Worm (Caenorhabditis elegans): ENCODE results near the gene nlp-80.
A peak's percentile ranks its signal among the peaks of the same experiment; 100 is the strongest.

nlp-80 gene

DNA sequence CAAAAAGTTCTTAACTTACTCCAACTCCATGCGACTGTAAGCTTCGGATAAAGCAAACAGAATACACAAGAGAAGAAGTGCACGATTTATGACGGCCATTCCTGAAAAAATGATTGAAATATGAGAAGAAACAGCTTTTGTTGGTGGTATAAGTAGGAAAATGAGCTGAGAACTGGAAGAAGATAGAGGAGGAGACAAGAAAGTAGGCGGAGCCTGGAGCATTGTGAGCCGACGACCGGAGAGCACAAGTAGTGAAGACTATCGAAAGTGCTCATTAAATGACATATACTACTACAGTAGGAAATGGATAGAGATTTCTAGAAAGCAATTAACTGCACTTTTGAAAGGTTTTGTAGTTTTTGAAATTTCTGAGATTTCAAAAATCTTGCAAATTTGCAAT, at the start of gene nlp-80:
TSS of gene nlp-80 (minus strand) at position 101 of the 400 bp plus-strand sequence.
- TF ChIP-seq sptf-1 (tag; optimal IDR thresholded peaks at IDR 0.05) = no peak
- TF ChIP-seq nhr-76 (tag; optimal IDR thresholded peaks at IDR 0.05) = no peak
- TF ChIP-seq elt-3 (tag; optimal IDR thresholded peaks at IDR 0.05) = no peak
- TF ChIP-seq nhr-237 (tag; optimal IDR thresholded peaks at IDR 0.05) = no peak
- TF ChIP-seq M03D4.4 (tag; optimal IDR thresholded peaks at IDR 0.05) = no peak
- TF ChIP-seq ces-1 (GFP tag; optimal IDR thresholded peaks at IDR 0.05) = no peak
- TF ChIP-seq bed-3 (GFP tag; optimal IDR thresholded peaks at IDR 0.05) = no peak
- TF ChIP-seq elt-1 (tag; optimal IDR thresholded peaks at IDR 0.05; ENCODE audit: borderline replicate concordance, insufficient read depth) = no peak
- no peak for TF ChIP-seq zip-8 (tag; optimal IDR thresholded peaks at IDR 0.05)
- TF ChIP-seq lin-13 (tag; optimal IDR thresholded peaks at IDR 0.05) = no peak
- TF ChIP-seq mab-5 (tag; optimal IDR thresholded peaks at IDR 0.05) = no peak

DNA sequence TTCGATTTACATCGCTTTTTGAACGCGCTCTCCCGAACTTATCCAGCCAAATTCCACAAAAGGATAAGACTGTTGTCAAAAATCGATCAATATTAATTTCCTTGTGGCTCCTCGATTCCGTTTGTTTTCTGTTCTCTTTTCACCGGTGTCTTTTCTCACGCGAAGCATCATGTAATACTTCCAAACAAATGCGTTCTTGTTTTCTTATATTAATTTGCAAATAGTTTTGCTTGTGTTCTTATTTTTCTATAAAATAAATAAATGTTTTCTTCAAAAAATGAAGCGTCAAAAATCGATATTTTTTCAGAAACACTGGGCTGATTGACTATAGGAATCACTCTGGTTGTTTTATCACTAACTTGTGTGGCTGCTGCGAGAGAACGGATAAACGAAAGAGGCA, 48.2 kb upstream of the nlp-80 start, which contains the start of gene math-33:
TSS of gene math-33 (plus strand) at position 301 of the 400 bp plus-strand sequence.
- TF ChIP-seq mls-2 (tag; optimal IDR thresholded peaks at IDR 0.05) (no peak), sptf-1 (tag; optimal IDR thresholded peaks at IDR 0.05) (no peak), mab-5 (tag; optimal IDR thresholded peaks at IDR 0.05) (no peak), hlh-1 (tag; optimal IDR thresholded peaks at IDR 0.05) (no peak), blmp-1 (tag; optimal IDR thresholded peaks at IDR 0.05) (no peak), ceh-39 (tag; optimal IDR thresholded peaks at IDR 0.05) (no peak), unc-120 (tag; optimal IDR thresholded peaks at IDR 0.05; ENCODE audit: poor library complexity, severe bottlenecking) (no peak), ztf-11 (tag; optimal IDR thresholded peaks at IDR 0.05) (no peak), ham-2 (GFP tag; optimal IDR thresholded peaks at IDR 0.05) (no peak), sem-2 (GFP tag; optimal IDR thresholded peaks at IDR 0.05) (no peak), M03D4.4 (tag; optimal IDR thresholded peaks at IDR 0.05) (no peak)

DNA sequence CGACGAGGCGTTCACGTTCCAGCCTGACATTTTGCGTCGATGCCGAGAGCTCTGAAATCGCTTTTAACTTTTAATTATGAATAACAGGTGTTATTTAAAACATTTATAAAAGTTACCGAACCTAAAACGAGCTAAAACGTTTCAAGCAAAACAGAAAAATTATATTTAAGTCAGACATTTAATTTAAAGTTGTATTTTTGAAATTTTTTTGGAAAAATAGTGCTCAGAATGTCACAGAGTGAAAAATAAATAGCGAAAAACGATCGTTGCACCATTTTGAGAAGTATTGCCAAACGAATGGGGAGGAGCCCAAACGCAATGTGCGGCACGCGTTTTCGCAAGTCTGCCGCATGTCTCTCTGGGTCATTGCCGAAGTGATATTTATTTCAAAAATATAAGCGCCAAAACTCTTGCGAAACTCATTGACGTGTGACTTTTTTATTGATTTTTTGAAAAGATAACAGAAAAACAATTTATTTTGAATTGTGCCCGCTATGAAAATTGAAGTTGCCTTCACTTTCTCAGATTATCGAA, 47.7 kb upstream of the nlp-80 start, which contains the start of gene erfa-3:
TSS of gene erfa-3 (minus strand) at position 51 of the 534 bp plus-strand sequence.
- TF ChIP-seq mep-1 (tag; optimal IDR thresholded peaks at IDR 0.05) (peak; percentile 68), blmp-1 (tag; optimal IDR thresholded peaks at IDR 0.05) (no peak), ces-1 (GFP tag; optimal IDR thresholded peaks at IDR 0.05) (peak; percentile 13), ceh-83 (GFP tag; optimal IDR thresholded peaks at IDR 0.05) (peak; percentile 88), mls-2 (tag; optimal IDR thresholded peaks at IDR 0.05) (peak; percentile 88), mab-5 (tag; optimal IDR thresholded peaks at IDR 0.05) (no peak), tbx-8 (GFP tag; optimal IDR thresholded peaks at IDR 0.05) (peak; percentile 47), unc-62 (GFP tag; optimal IDR thresholded peaks at IDR 0.05) (no peak), elt-3 (tag; optimal IDR thresholded peaks at IDR 0.05) (no peak), lin-13 (tag; optimal IDR thresholded peaks at IDR 0.05) (peak; percentile 69), lin-32 (GFP tag; optimal IDR thresholded peaks at IDR 0.05) (no peak), hlh-1 (tag; optimal IDR thresholded peaks at IDR 0.05) (peak; percentile 58), M03D4.4 (tag; optimal IDR thresholded peaks at IDR 0.05) (peak; percentile 86), nhr-12 (tag; optimal IDR thresholded peaks at IDR 0.05) (peak; percentile 12), nhr-2 (tag; optimal IDR thresholded peaks at IDR 0.05) (no peak), pha-4 (tag; optimal IDR thresholded peaks at IDR 0.05) (peak; percentile 53), snpc-4 (tag; optimal IDR thresholded peaks at IDR 0.05) (no peak), nhr-237 (tag; optimal IDR thresholded peaks at IDR 0.05) (no peak), elt-1 (tag; optimal IDR thresholded peaks at IDR 0.05; ENCODE audit: borderline replicate concordance, insufficient read depth) (peak; percentile 37), lsy-2 (tag; optimal IDR thresholded peaks at IDR 0.05) (peak; percentile 33), bed-3 (GFP tag; optimal IDR thresholded peaks at IDR 0.05) (peak; percentile 65), unc-120 (tag; optimal IDR thresholded peaks at IDR 0.05; ENCODE audit: poor library complexity, severe bottlenecking) (peak; percentile 79), nhr-28 (tag; optimal IDR thresholded peaks at IDR 0.05) (peak; percentile 26), unc-39 (tag; optimal IDR thresholded peaks at IDR 0.05) (no peak), nhr-76 (tag; optimal IDR thresholded peaks at IDR 0.05) (peak; percentile 79), sem-2 (GFP tag; optimal IDR thresholded peaks at IDR 0.05) (peak; percentile 52), cnd-1 (tag; optimal IDR thresholded peaks at IDR 0.05) (peak; percentile 50), ceh-43 (GFP tag; optimal IDR thresholded peaks at IDR 0.05) (peak; percentile 84), drap-1 (GFP tag; optimal IDR thresholded peaks at IDR 0.05) (peak; percentile 65), zip-8 (tag; optimal IDR thresholded peaks at IDR 0.05) (no peak), flh-1 (GFP tag; optimal IDR thresholded peaks at IDR 0.05) (no peak), ham-2 (GFP tag; optimal IDR thresholded peaks at IDR 0.05) (peak; percentile 28), ceh-39 (tag; optimal IDR thresholded peaks at IDR 0.05) (no peak), ztf-11 (tag; optimal IDR thresholded peaks at IDR 0.05) (peak; percentile 82), sptf-1 (tag; optimal IDR thresholded peaks at IDR 0.05) (peak; percentile 90)

All from whole organism, mixed stage, embryonic.